Fruit fly (Drosophila melanogaster) whole organism, pupa: Measurements from ENCODE around the gene CG9541.

Experiments
- CG10348 ChIP-seq: fragments of 200-800 bp; sonication (Bioruptor generic); IDR thresholded peaks from 2 replicates; pipeline ENCODE4 v1.3.6; 2022; ENCODE audit warnings: missing biosample characterization, missing genetic modification characterization
- CG12605 ChIP-seq: fragments of 200-800 bp; sonication (Bioruptor generic); IDR thresholded peaks from 2 replicates; pipeline ENCODE4 v1.3.6; 2022; ENCODE audit warnings: missing biosample characterization, missing genetic modification characterization
- CG13204 ChIP-seq: fragments of 200-800 bp; sonication (Bioruptor generic); optimal IDR thresholded peaks from 2 replicates; lab custom pipeline; 2018; ENCODE audit warnings: missing biosample characterization, mild to moderate bottlenecking, missing genetic modification characterization, moderate library complexity
- CG14655 ChIP-seq: fragments of 200-800 bp; sonication (Bioruptor generic); optimal IDR thresholded peaks from 3 replicates; lab custom pipeline; 2017; ENCODE audit warnings: mild to moderate bottlenecking, missing biosample characterization, missing genetic modification reagents, missing genetic modification characterization
- CG15710 ChIP-seq: fragments of 200-800 bp; sonication (Bioruptor generic); optimal IDR thresholded peaks from 2 replicates; lab custom pipeline; 2018; ENCODE audit warnings: missing biosample characterization, mild to moderate bottlenecking, missing genetic modification characterization, moderate library complexity
- CG17806 ChIP-seq: fragments of 200-800 bp; sonication (Bioruptor generic); optimal IDR thresholded peaks from 2 replicates; lab custom pipeline; 2018; ENCODE audit warnings: missing biosample characterization, mild to moderate bottlenecking, missing genetic modification characterization, moderate library complexity
- CG32121 ChIP-seq: fragments of 200-800 bp; sonication (Bioruptor generic); IDR thresholded peaks from 2 replicates; pipeline ENCODE4 v1.3.6; 2022; ENCODE audit warnings: missing biosample characterization, missing genetic modification characterization
- CG34367 ChIP-seq: fragments of 200-800 bp; sonication (Bioruptor generic); optimal IDR thresholded peaks from 2 replicates; lab custom pipeline; 2018; ENCODE audit warnings: missing biosample characterization, mild to moderate bottlenecking, missing genetic modification characterization
- CG4496 ChIP-seq: fragments of 200-800 bp; sonication (Bioruptor generic); IDR thresholded peaks from 3 replicates; pipeline ENCODE4 v1.3.6; 2022; ENCODE audit warnings: missing biosample characterization, missing genetic modification characterization
- CG8159 ChIP-seq: fragments of 200-800 bp; sonication (Bioruptor generic); optimal IDR thresholded peaks from 3 replicates; lab custom pipeline; 2018; ENCODE audit warnings: missing biosample characterization, mild to moderate bottlenecking, missing genetic modification characterization, moderate library complexity
- CG8301 ChIP-seq: fragments of 200-800 bp; sonication (Bioruptor generic); optimal IDR thresholded peaks from 2 replicates; lab custom pipeline; 2018; ENCODE audit warnings: missing biosample characterization, mild to moderate bottlenecking, missing genetic modification characterization
- CG9948 ChIP-seq: fragments of 200-800 bp; sonication (Bioruptor generic); optimal IDR thresholded peaks from 2 replicates; lab custom pipeline; 2018; ENCODE audit warnings: missing biosample characterization, mild to moderate bottlenecking, missing genetic modification characterization, moderate library complexity
- D1 ChIP-seq: fragments of 200-800 bp; sonication (Bioruptor generic); optimal IDR thresholded peaks from 2 replicates; lab custom pipeline; 2018; ENCODE audit warnings: missing biosample characterization, mild to moderate bottlenecking, missing genetic modification characterization, moderate library complexity
- EcR ChIP-seq: fragments of 200-800 bp; sonication (Bioruptor generic); optimal IDR thresholded peaks from 3 replicates; lab custom pipeline; 2019; ENCODE audit warnings: missing biosample characterization, missing genetic modification characterization, mild to moderate bottlenecking, moderate library complexity, missing genetic modification reagents
- Ets98B ChIP-seq: fragments of 200-800 bp; sonication (Bioruptor generic); IDR thresholded peaks from 2 replicates; pipeline ENCODE4 v1.3.6; 2022; ENCODE audit warnings: missing biosample characterization, missing genetic modification characterization
- Pif1A ChIP-seq: fragments of 200-800 bp; sonication (Bioruptor generic); optimal IDR thresholded peaks from 3 replicates; lab custom pipeline; 2016; ENCODE audit warnings: missing biosample characterization, missing genetic modification characterization
- Pif1B ChIP-seq: fragments of 200-800 bp; sonication (Bioruptor generic); optimal IDR thresholded peaks from 3 replicates; lab custom pipeline; 2016; ENCODE audit warnings: missing biosample characterization, missing genetic modification characterization
- Snoo ChIP-seq: fragments of 200-800 bp; sonication (Bioruptor generic); optimal IDR thresholded peaks from 3 replicates; lab custom pipeline; 2017; ENCODE audit warnings: missing biosample characterization, mild to moderate bottlenecking, missing genetic modification characterization, inconsistent platforms
- fd96Ca ChIP-seq: fragments of 200-800 bp; sonication (Bioruptor generic); IDR thresholded peaks from 3 replicates; pipeline ENCODE4 v1.3.6; 2022; ENCODE audit warnings: missing biosample characterization, missing genetic modification characterization
- gl ChIP-seq: fragments of 200-800 bp; sonication (Bioruptor generic); optimal IDR thresholded peaks from 2 replicates; lab custom pipeline; 2018; ENCODE audit warnings: missing biosample characterization, mild to moderate bottlenecking, missing genetic modification characterization
- rn ChIP-seq: fragments of 200-800 bp; sonication (Bioruptor generic); IDR thresholded peaks from 2 replicates; pipeline ENCODE4 v1.3.6; 2022; ENCODE audit warnings: missing biosample characterization, missing genetic modification characterization

The CG9541 gene

dm6 chr2L:8975328-8975727, at the start of gene CG9541:
TSS of gene CG9541 (minus strand) at chr2L:8975428.
- TF ChIP-seq Pif1B (GFP tag; lab: Kevin White, UChicago), result no peak
- TF ChIP-seq CG9948 (tag; lab: Kevin White, UChicago), result no peak
- TF ChIP-seq, all 21 proteins: peak for 0

dm6 chr2L:9019438-9019837, 44.2 kb upstream of the CG9541 start:
- no peak for TF ChIP-seq CG13204
- no peak for TF ChIP-seq CG8301
- TF ChIP-seq fd96Ca (GFP tag; lab: Robert Waterston, UW), result no peak
- TF ChIP-seq CG17806 (tag; lab: Kevin White, UChicago), result no peak
- TF ChIP-seq CG4496 (GFP tag; lab: Robert Waterston, UW), result no peak
- TF ChIP-seq CG34367 (tag; lab: Kevin White, UChicago), result no peak
- TF ChIP-seq CG10348 (GFP tag; lab: Robert Waterston, UW), result no peak
- TF ChIP-seq EcR (GFP tag; lab: Kevin White, UChicago), result no peak
- no peak for TF ChIP-seq CG8159 (tag; lab: Kevin White, UChicago)
- TF ChIP-seq gl, result no peak

DNA sequence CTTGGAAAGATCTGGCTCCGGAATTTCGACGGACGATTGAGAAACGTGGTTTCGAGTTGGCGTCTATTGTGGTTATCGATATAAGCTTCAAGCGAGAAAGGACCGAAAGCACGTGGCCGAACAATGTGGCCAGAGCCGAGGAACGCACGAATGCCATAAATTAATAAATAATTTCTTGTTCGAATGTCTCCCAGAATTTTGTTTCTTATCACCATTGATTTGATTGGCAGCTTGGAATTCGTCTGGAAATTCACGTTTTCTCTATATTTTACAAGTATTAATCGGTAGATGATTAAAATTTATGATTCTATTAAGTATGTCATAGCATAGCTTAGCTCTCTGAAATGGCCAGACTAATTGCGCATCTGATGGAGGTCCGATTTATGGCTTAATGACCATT, 38.7 kb upstream of the CG9541 start, which contains the start of gene Rcd-1r:
Gene Rcd-1r, minus strand, starts transcription at position 101 of the 400 bp plus-strand sequence.
- TF ChIP-seq CG32121 (GFP tag; lab: Robert Waterston, UW) (no peak), CG17806 (tag; lab: Kevin White, UChicago) (no peak), CG10348 (GFP tag; lab: Robert Waterston, UW) (no peak), D1 (tag; lab: Kevin White, UChicago) (no peak), Pif1A (no peak), gl (no peak), Snoo (tag; lab: Kevin White, UChicago) (no peak), CG12605 (GFP tag; lab: Robert Waterston, UW) (no peak), CG4496 (GFP tag; lab: Robert Waterston, UW) (no peak), CG13204 (no peak), CG8159 (tag; lab: Kevin White, UChicago) (no peak), CG9948 (tag; lab: Kevin White, UChicago) (no peak), CG14655 (GFP tag; lab: Kevin White, UChicago) (no peak)

DNA sequence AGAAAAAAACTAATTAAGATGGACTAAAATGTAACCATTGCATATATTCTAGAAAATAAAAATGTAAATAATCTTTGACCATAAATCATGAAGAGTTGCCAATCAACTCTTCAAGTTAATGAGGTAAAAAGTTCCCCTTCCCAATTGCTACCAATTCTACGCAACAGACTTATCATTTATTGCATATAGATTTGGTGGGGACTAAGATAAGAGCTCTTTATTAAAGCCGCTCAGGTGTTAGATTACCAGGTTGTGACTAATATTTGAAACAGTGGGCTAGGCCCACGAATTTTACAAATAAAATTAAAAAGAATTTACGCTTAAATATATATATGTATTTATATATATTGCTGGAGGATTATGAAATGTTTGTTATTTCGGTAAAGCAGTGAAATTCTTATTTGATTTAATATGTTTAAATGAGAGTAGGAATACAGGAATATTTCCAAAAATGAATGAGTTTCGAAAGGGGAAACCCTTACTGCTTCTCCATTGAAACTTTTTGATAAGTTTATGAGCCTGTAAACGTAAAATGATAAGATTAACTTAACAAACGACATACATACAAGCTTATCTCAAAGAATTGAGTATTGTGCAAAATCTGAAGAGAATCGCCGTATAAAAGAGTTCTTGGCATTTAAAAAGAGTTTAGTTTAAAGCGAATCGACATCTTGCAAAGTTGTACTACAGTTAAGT, 36.5 kb upstream of the CG9541 start, which contains the start of gene CG13102:
Gene CG13102, plus strand, starts transcription at position 646 of the 696 bp plus-strand sequence.
- TF ChIP-seq fd96Ca (GFP tag; lab: Robert Waterston, UW) (no peak), CG34367 (tag; lab: Kevin White, UChicago) (no peak), EcR (GFP tag; lab: Kevin White, UChicago) (no peak), D1 (tag; lab: Kevin White, UChicago) (no peak), rn (GFP tag; lab: Robert Waterston, UW) (no peak)

DNA sequence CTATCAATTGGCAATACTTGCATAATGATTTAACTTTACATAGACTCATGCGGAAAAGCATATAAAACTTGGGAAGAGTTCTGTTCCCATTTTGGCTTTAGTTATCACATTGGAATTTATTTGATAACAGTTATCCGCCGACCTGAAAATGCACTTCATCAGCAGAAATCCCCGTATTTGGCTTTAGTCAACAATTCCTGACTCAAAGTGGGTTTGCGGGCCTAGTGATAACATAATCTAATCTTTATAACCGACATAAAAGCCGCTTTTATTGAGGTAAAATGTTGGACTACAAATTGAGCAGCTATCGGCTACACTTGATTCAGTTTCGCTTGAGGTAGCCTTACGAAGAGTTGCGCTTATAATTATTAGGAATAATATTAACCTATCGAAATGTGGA, 35.0 kb upstream of the CG9541 start, which contains the start of gene CG9568:
Gene CG9568, plus strand, starts transcription at position 317 of the 400 bp plus-strand sequence.
- no peak for TF ChIP-seq Snoo (tag; lab: Kevin White, UChicago)
- no peak for TF ChIP-seq CG8159 (tag; lab: Kevin White, UChicago)
- TF ChIP-seq Pif1A, result no peak
- TF ChIP-seq D1 (tag; lab: Kevin White, UChicago), result no peak
- TF ChIP-seq fd96Ca (GFP tag; lab: Robert Waterston, UW), result no peak
- TF ChIP-seq CG12605 (GFP tag; lab: Robert Waterston, UW), result no peak
- TF ChIP-seq rn (GFP tag; lab: Robert Waterston, UW), result no peak
- no peak for TF ChIP-seq CG15710 (tag; lab: Kevin White, UChicago)
- TF ChIP-seq CG14655 (GFP tag; lab: Kevin White, UChicago), result no peak
- TF ChIP-seq, all 21 proteins: peak for 0

dm6 chr2L:8998237-8998636, 23.0 kb upstream of the CG9541 start, which contains the start of gene Try29F:
TSS of gene Try29F (plus strand) at chr2L:8998537.
- TF ChIP-seq Snoo (tag; lab: Kevin White, UChicago), result no peak
- TF ChIP-seq D1 (tag; lab: Kevin White, UChicago), result no peak
- no peak for TF ChIP-seq CG8159 (tag; lab: Kevin White, UChicago)
- no peak for TF ChIP-seq CG15710 (tag; lab: Kevin White, UChicago)
- no peak for TF ChIP-seq gl
- TF ChIP-seq Ets98B, result no peak
- no peak for TF ChIP-seq Pif1B (GFP tag; lab: Kevin White, UChicago)
- no peak for TF ChIP-seq rn (GFP tag; lab: Robert Waterston, UW)
- TF ChIP-seq CG32121 (GFP tag; lab: Robert Waterston, UW), result no peak
- TF ChIP-seq CG9948 (tag; lab: Kevin White, UChicago), result no peak
- no peak for TF ChIP-seq EcR (GFP tag; lab: Kevin White, UChicago)
- TF ChIP-seq CG10348 (GFP tag; lab: Robert Waterston, UW), result no peak
- no peak for TF ChIP-seq Pif1A
- TF ChIP-seq CG12605 (GFP tag; lab: Robert Waterston, UW), result no peak
- TF ChIP-seq CG4496 (GFP tag; lab: Robert Waterston, UW), result no peak
